Fruit fly (Drosophila melanogaster) Kc167 (cell line): ENCODE results near the gene Ca-Ma2d.

Experiments used
- Myc ChIP-seq: fragments of >200 bp; optimal IDR thresholded peaks from 2 replicates; lab custom pipeline; 2017; ENCODE audit warnings: missing external identifiers
- h ChIP-seq: fragments of >200 bp; optimal IDR thresholded peaks from 3 replicates; lab custom pipeline; 2018; ENCODE audit warnings: missing external identifiers
- insv ChIP-seq: fragments of >200 bp; optimal IDR thresholded peaks from 3 replicates; lab custom pipeline; 2018; ENCODE audit warnings: missing external identifiers

- TF ChIP-seq insv (lab: Kevin White, UChicago) (no peak), h (lab: Kevin White, UChicago) (no peak), Myc (lab: Kevin White, UChicago) (no peak)
Measured at dm6 chr2L:16216298-16216697, 15.0 kb upstream of the Ca-Ma2d start.
